Fruit fly (Drosophila melanogaster) whole organism, embryonic: ENCODE results near the gene CG31174.

ENCODE experiments used
- CG10959 ChIP-seq: fragments of 200-800 bp; sonication (Bioruptor generic); IDR thresholded peaks from 2 replicates; pipeline ENCODE4 v1.3.6; 2022; ENCODE audit warnings: missing biosample characterization, missing genetic modification characterization
- CG11398 ChIP-seq: fragments of 200-800 bp; sonication (Bioruptor generic); optimal IDR thresholded peaks from 2 replicates; lab custom pipeline; 2016; ENCODE audit warnings: missing biosample characterization, missing genetic modification characterization
- CG12236 ChIP-seq: fragments of 200-800 bp; sonication (Bioruptor generic); optimal IDR thresholded peaks from 2 replicates; lab custom pipeline; 2016; ENCODE audit warnings: missing biosample characterization, missing genetic modification characterization
- CG12744 ChIP-seq: fragments of 200-800 bp; sonication (Bioruptor generic); optimal IDR thresholded peaks from 2 replicates; lab custom pipeline; 2016; ENCODE audit warnings: missing biosample characterization, missing genetic modification characterization
- CG15269 ChIP-seq: fragments of 200-800 bp; sonication (Bioruptor generic); optimal IDR thresholded peaks from 2 replicates; lab custom pipeline; 2018; ENCODE audit warnings: missing biosample characterization, mild to moderate bottlenecking, missing genetic modification characterization, moderate library complexity
- CG15479 ChIP-seq: fragments of 200-800 bp; sonication (Bioruptor generic); optimal IDR thresholded peaks from 3 replicates; lab custom pipeline; 2019; ENCODE audit warnings: missing biosample characterization, mild to moderate bottlenecking, missing genetic modification characterization, moderate library complexity
- CG1603 ChIP-seq: fragments of 200-800 bp; sonication (Bioruptor generic); optimal IDR thresholded peaks from 2 replicates; lab custom pipeline; 2019; ENCODE audit warnings: missing biosample characterization, mild to moderate bottlenecking, missing genetic modification characterization, moderate library complexity
- CG16815 ChIP-seq: fragments of 200-800 bp; sonication (Bioruptor generic); optimal IDR thresholded peaks from 3 replicates; lab custom pipeline; 2017; ENCODE audit warnings: missing biosample characterization, mild to moderate bottlenecking, missing genetic modification characterization
- CG17186 ChIP-seq: fragments of 200-800 bp; sonication (Bioruptor generic); optimal IDR thresholded peaks from 3 replicates; lab custom pipeline; 2017; ENCODE audit warnings: missing biosample characterization, missing genetic modification reagents, missing genetic modification characterization
- CG17359 ChIP-seq: fragments of 200-800 bp; sonication (Bioruptor generic); optimal IDR thresholded peaks from 3 replicates; lab custom pipeline; 2018; ENCODE audit warnings: missing biosample characterization, mild to moderate bottlenecking, missing genetic modification characterization, moderate library complexity
- CG17361 ChIP-seq: fragments of 200-800 bp; sonication (Bioruptor generic); IDR thresholded peaks from 3 replicates; pipeline ENCODE4 v1.3.6; 2022; ENCODE audit warnings: missing biosample characterization, missing genetic modification characterization
- CG1792 ChIP-seq: fragments of 200-800 bp; sonication (Bioruptor generic); optimal IDR thresholded peaks from 2 replicates; lab custom pipeline; 2016; ENCODE audit warnings: missing biosample characterization, missing genetic modification characterization
- CG34376 ChIP-seq: fragments of 200-800 bp; sonication (Bioruptor generic); optimal IDR thresholded peaks from 2 replicates; lab custom pipeline; 2018; ENCODE audit warnings: missing biosample characterization, mild to moderate bottlenecking, missing genetic modification characterization
- CG34422 ChIP-seq: fragments of 200-800 bp; sonication (Bioruptor generic); IDR thresholded peaks from 3 replicates; pipeline ENCODE4 v1.3.6; 2022; ENCODE audit warnings: missing biosample characterization, missing genetic modification characterization
- CG42726 ChIP-seq: fragments of 200-800 bp; sonication (Bioruptor generic); IDR thresholded peaks from 2 replicates; pipeline ENCODE4 v1.3.6; 2022; ENCODE audit warnings: missing biosample characterization, missing genetic modification characterization; ENCODE audit not compliant: partially characterized antibody
- CG4707 ChIP-seq: fragments of 200-800 bp; sonication (Bioruptor generic); optimal IDR thresholded peaks from 2 replicates; lab custom pipeline; 2018; ENCODE audit warnings: missing biosample characterization, mild to moderate bottlenecking, missing genetic modification characterization, moderate library complexity
- CG4854 ChIP-seq: fragments of 200-800 bp; sonication (Bioruptor generic); optimal IDR thresholded peaks from 2 replicates; lab custom pipeline; 2016; ENCODE audit warnings: missing biosample characterization, missing genetic modification characterization, inconsistent platforms
- CG5180 ChIP-seq: fragments of 200-800 bp; sonication (Bioruptor generic); optimal IDR thresholded peaks from 3 replicates; lab custom pipeline; 2017; ENCODE audit warnings: missing biosample characterization, missing genetic modification characterization, mild to moderate bottlenecking, moderate library complexity, missing genetic modification reagents
- CG7839 ChIP-seq: fragments of 200-800 bp; sonication (Bioruptor generic); optimal IDR thresholded peaks from 3 replicates; lab custom pipeline; 2018; ENCODE audit warnings: missing biosample characterization, mild to moderate bottlenecking, missing genetic modification characterization, moderate library complexity
- CG8359 ChIP-seq: fragments of 200-800 bp; sonication (Bioruptor generic); optimal IDR thresholded peaks from 2 replicates; lab custom pipeline; 2017; ENCODE audit warnings: missing biosample characterization, mild to moderate bottlenecking, missing genetic modification characterization, borderline replicate concordance
- CG9437 ChIP-seq: fragments of 200-800 bp; sonication (Bioruptor generic); optimal IDR thresholded peaks from 2 replicates; lab custom pipeline; 2018; ENCODE audit warnings: missing biosample characterization, mild to moderate bottlenecking, missing genetic modification characterization
- Camta ChIP-seq: fragments of 200-800 bp; sonication (Bioruptor generic); optimal IDR thresholded peaks from 2 replicates; lab custom pipeline; 2016; ENCODE audit warnings: missing biosample characterization, missing genetic modification characterization
- CrebB ChIP-seq: fragments of 200-800 bp; sonication (Bioruptor generic); optimal IDR thresholded peaks from 3 replicates; lab custom pipeline; 2018; ENCODE audit warnings: missing biosample characterization, mild to moderate bottlenecking, missing genetic modification characterization
- D19A ChIP-seq: fragments of 200-800 bp; optimal IDR thresholded peaks from 3 replicates; lab custom pipeline; 2019; ENCODE audit warnings: missing biosample characterization, mild to moderate bottlenecking, missing genetic modification characterization, moderate library complexity
- Drgx ChIP-seq: fragments of 200-800 bp; sonication (Bioruptor generic); IDR thresholded peaks from 2 replicates; pipeline ENCODE4 v1.3.6; 2022; ENCODE audit warnings: missing biosample characterization, missing genetic modification characterization
- Fer2 ChIP-seq: fragments of 200-800 bp; sonication (Bioruptor generic); optimal IDR thresholded peaks from 2 replicates; lab custom pipeline; 2018; ENCODE audit warnings: missing biosample characterization, mild to moderate bottlenecking, missing genetic modification characterization, moderate library complexity
- HLH4C ChIP-seq: fragments of 200-800 bp; sonication (Bioruptor generic); IDR thresholded peaks from 3 replicates; pipeline ENCODE4 v1.3.6; 2022; ENCODE audit warnings: missing biosample characterization, missing genetic modification characterization; ENCODE audit not compliant: partially characterized antibody
- Jarid2 ChIP-seq: fragments of 200-800 bp; sonication (Bioruptor generic); optimal IDR thresholded peaks from 3 replicates; lab custom pipeline; 2017; ENCODE audit warnings: mild to moderate bottlenecking, missing biosample characterization, missing genetic modification reagents, missing genetic modification characterization
- Nf-YA ChIP-seq: fragments of 200-800 bp; sonication (Bioruptor generic); IDR thresholded peaks from 2 replicates; pipeline ENCODE4 v1.3.6; 2022; ENCODE audit warnings: missing biosample characterization, missing genetic modification characterization
- Sin3A ChIP-seq: fragments of >200 bp; optimal IDR thresholded peaks from 2 replicates; lab custom pipeline; 2018
- Sry-δ ChIP-seq: fragments of 200-800 bp; sonication (Bioruptor generic); optimal IDR thresholded peaks from 2 replicates; lab custom pipeline; 2016; ENCODE audit warnings: missing biosample characterization, missing genetic modification characterization
- amos ChIP-seq: fragments of 200-800 bp; sonication (Bioruptor generic); IDR thresholded peaks from 2 replicates; pipeline ENCODE4 v1.3.6; 2022; ENCODE audit warnings: missing biosample characterization, missing genetic modification characterization; ENCODE audit not compliant: partially characterized antibody
- bab2 ChIP-seq: fragments of 200-800 bp; sonication (Bioruptor generic); optimal IDR thresholded peaks from 2 replicates; lab custom pipeline; 2016; ENCODE audit warnings: missing biosample characterization, missing genetic modification characterization
- bowl ChIP-seq: fragments of 200-800 bp; sonication (Bioruptor generic); IDR thresholded peaks from 2 replicates; pipeline ENCODE4 v1.3.6; 2022; ENCODE audit warnings: missing biosample characterization, missing genetic modification characterization
- bsh ChIP-seq, 2 experiments: fragments of 200-800 bp; sonication (Bioruptor generic); optimal IDR thresholded peaks; 2 replicates each; lab custom pipeline; 2017 to 2018; ENCODE audit warnings: mild to moderate bottlenecking in 2 of 2, missing biosample characterization in 2 of 2, missing genetic modification characterization in 2 of 2, moderate library complexity in 1 of 2
- cg ChIP-seq: fragments of 200-800 bp; sonication (Bioruptor generic); optimal IDR thresholded peaks from 3 replicates; lab custom pipeline; 2019; ENCODE audit warnings: missing biosample characterization, mild to moderate bottlenecking, missing genetic modification characterization, moderate library complexity
- chinmo ChIP-seq: fragments of 200-800 bp; sonication (Bioruptor generic); IDR thresholded peaks from 4 replicates; pipeline ENCODE4 v1.3.6; 2022; ENCODE audit warnings: missing biosample characterization, missing genetic modification characterization; ENCODE audit not compliant: partially characterized antibody
- crol ChIP-seq: fragments of 200-800 bp; sonication (Bioruptor generic); IDR thresholded peaks from 2 replicates; pipeline ENCODE4 v1.3.6; 2022; ENCODE audit warnings: missing biosample characterization, missing genetic modification characterization
- dati ChIP-seq: fragments of 200-800 bp; sonication (Bioruptor generic); IDR thresholded peaks from 2 replicates; pipeline ENCODE4 v1.3.6; 2022; ENCODE audit warnings: missing biosample characterization, missing genetic modification characterization
- dm ChIP-seq: fragments of 200-800 bp; sonication (Bioruptor generic); optimal IDR thresholded peaks from 3 replicates; lab custom pipeline; 2016; ENCODE audit warnings: missing biosample characterization, missing genetic modification characterization
- dmrt11E ChIP-seq: fragments of 200-800 bp; sonication (Bioruptor generic); optimal IDR thresholded peaks from 3 replicates; lab custom pipeline; 2018; ENCODE audit warnings: missing biosample characterization, mild to moderate bottlenecking, missing genetic modification characterization, moderate library complexity
- eyg ChIP-seq: fragments of 200-800 bp; sonication (Bioruptor generic); optimal IDR thresholded peaks from 3 replicates; lab custom pipeline; 2016; ENCODE audit warnings: missing biosample characterization, missing genetic modification characterization
- fd102C ChIP-seq: fragments of 200-800 bp; sonication (Bioruptor generic); optimal IDR thresholded peaks from 2 replicates; lab custom pipeline; 2018; ENCODE audit warnings: missing biosample characterization, mild to moderate bottlenecking, missing genetic modification characterization, moderate library complexity
- gcm ChIP-seq: fragments of 200-800 bp; sonication (Bioruptor generic); optimal IDR thresholded peaks from 2 replicates; lab custom pipeline; 2019; ENCODE audit warnings: missing biosample characterization, mild to moderate bottlenecking, missing genetic modification characterization, moderate library complexity
- h ChIP-seq: fragments of >200 bp; optimal IDR thresholded peaks from 2 replicates; lab custom pipeline; 2017
- mam ChIP-seq: fragments of 200-800 bp; sonication (Bioruptor generic); optimal IDR thresholded peaks from 3 replicates; lab custom pipeline; 2016; ENCODE audit warnings: missing biosample characterization, missing genetic modification characterization
- peb ChIP-seq: fragments of 200-800 bp; sonication (Bioruptor generic); IDR thresholded peaks from 2 replicates; pipeline ENCODE4 v1.3.6; 2022; ENCODE audit warnings: missing biosample characterization, missing genetic modification characterization
- sens-2 ChIP-seq: fragments of 200-800 bp; sonication (Bioruptor generic); IDR thresholded peaks from 2 replicates; pipeline ENCODE4 v1.3.6; 2022; ENCODE audit warnings: missing biosample characterization, missing genetic modification characterization
- ttk ChIP-seq: fragments of 200-800 bp; sonication (Bioruptor generic); IDR thresholded peaks from 2 replicates; pipeline ENCODE4 v2.1.2; 2022; ENCODE audit warnings: missing biosample characterization, missing genetic modification characterization
- unc-4 ChIP-seq: fragments of 200-800 bp; sonication (Bioruptor generic); IDR thresholded peaks from 2 replicates; pipeline ENCODE4 v1.3.6; 2022; ENCODE audit warnings: missing biosample characterization, missing genetic modification characterization; ENCODE audit not compliant: partially characterized antibody
- zen ChIP-seq: fragments of 200-800 bp; sonication (Bioruptor generic); optimal IDR thresholded peaks from 3 replicates; lab custom pipeline; 2018; ENCODE audit warnings: missing biosample characterization, mild to moderate bottlenecking, missing genetic modification characterization, moderate library complexity

Gene CG31174

DNA sequence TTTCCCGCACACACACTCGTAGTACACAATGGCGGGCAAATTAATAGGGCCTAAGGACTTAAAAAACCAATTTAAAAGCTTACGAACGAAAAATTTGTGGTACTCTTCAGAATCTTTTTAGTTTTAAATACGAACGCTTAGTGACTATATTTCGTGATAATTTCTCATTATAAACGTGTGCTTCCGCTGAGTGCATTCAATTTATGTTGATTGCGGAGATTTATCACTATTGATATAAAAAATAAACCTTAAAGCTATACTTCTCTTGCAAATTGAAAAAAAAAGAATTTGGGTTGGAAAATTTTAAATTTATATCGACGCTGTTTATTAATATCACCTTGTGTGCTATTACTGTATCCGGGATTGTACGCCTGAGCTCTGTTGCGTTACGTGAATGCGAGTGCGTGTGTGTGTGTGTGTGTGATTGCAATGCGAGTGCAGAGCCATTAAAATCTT is 20.3 kb downstream of the CG31174 start (continued):
- peak; percentile 61 for TF ChIP-seq CG8359
- TF ChIP-seq gcm (GFP tag; lab: Kevin White, UChicago): peak; percentile 67
- peak; percentile 82 for TF ChIP-seq dmrt11E (tag; lab: Kevin White, UChicago)
- TF ChIP-seq chinmo: no peak
- TF ChIP-seq CG16815: peak; percentile 63
- TF ChIP-seq zen (tag; lab: Kevin White, UChicago): peak; percentile 82
- peak; percentile 44; the same call in 2 of the 3 replicates for TF ChIP-seq CG34422 (GFP tag; lab: Robert Waterston, UW)
- TF ChIP-seq Sry-δ (GFP tag; lab: Kevin White, UChicago): peak; percentile 33
- no peak for TF ChIP-seq cg (GFP tag; lab: Kevin White, UChicago)
- TF ChIP-seq CG34376 (GFP tag; lab: Kevin White, UChicago): no peak
- TF ChIP-seq CrebB: no peak
- no peak for TF ChIP-seq Sin3A (lab: Kevin White, UChicago)
- TF ChIP-seq crol (GFP tag; lab: Robert Waterston, UW): no peak
- no peak for TF ChIP-seq unc-4 (GFP tag; lab: Robert Waterston, UW)
- peak; percentile 57 for TF ChIP-seq Camta (GFP tag; lab: Kevin White, UChicago)
- TF ChIP-seq CG7839 (tag; lab: Kevin White, UChicago): peak; percentile 86
- TF ChIP-seq CG12744 (GFP tag; lab: Kevin White, UChicago): peak; percentile 28
- TF ChIP-seq HLH4C (GFP tag; lab: Robert Waterston, UW): no peak
- TF ChIP-seq sens-2 (GFP tag; lab: Robert Waterston, UW): no peak
- TF ChIP-seq CG9437: peak; percentile 79
- TF ChIP-seq CG15479 (GFP tag; lab: Kevin White, UChicago): peak; percentile 59
- no peak for TF ChIP-seq h (lab: Kevin White, UChicago)
- peak; percentile 52 for TF ChIP-seq bab2 (GFP tag; lab: Kevin White, UChicago)
- peak; percentile 58 for TF ChIP-seq CG10959 (GFP tag; lab: Robert Waterston, UW)
- TF ChIP-seq CG17186 (GFP tag; lab: Kevin White, UChicago): no peak
- TF ChIP-seq Fer2 (tag; lab: Kevin White, UChicago): no peak
- no peak for TF ChIP-seq CG4707
- TF ChIP-seq peb (GFP tag; lab: Robert Waterston, UW): no peak
- no peak for TF ChIP-seq dati (GFP tag; lab: Robert Waterston, UW)
- peak; percentile 89 for TF ChIP-seq Drgx (GFP tag; lab: Robert Waterston, UW)
- 0 out of 2 replicates have a peak, but pooled peaks have one; percentile 56 for TF ChIP-seq ttk
- TF ChIP-seq D19A (tag; lab: Kevin White, UChicago): peak; percentile 78
- peak; percentile 86 for TF ChIP-seq CG17361 (GFP tag; lab: Robert Waterston, UW)
- no peak for TF ChIP-seq amos
- TF ChIP-seq bsh (GFP tag; optimal IDR thresholded peaks at IDR 0.05; lab: Kevin White, UChicago): peak; percentile 60 to 88
- peak; percentile 19 for TF ChIP-seq CG12236
- TF ChIP-seq CG42726 (GFP tag; lab: Robert Waterston, UW): no peak
- TF ChIP-seq CG1792: no peak
- no peak for TF ChIP-seq dm (GFP tag; lab: Kevin White, UChicago)
- peak; percentile 26 for TF ChIP-seq CG4854 (GFP tag; lab: Kevin White, UChicago)
- peak; percentile 17 for TF ChIP-seq Jarid2 (GFP tag; lab: Kevin White, UChicago)
- TF ChIP-seq mam (GFP tag; lab: Kevin White, UChicago): peak; percentile 42
- peak; percentile 27 for TF ChIP-seq eyg (GFP tag; lab: Kevin White, UChicago)
- TF ChIP-seq CG5180 (GFP tag; lab: Kevin White, UChicago): peak; percentile 60
- peak; percentile 7 for TF ChIP-seq CG11398 (GFP tag; lab: Kevin White, UChicago)
- peak; percentile 61 for TF ChIP-seq CG15269 (tag; lab: Kevin White, UChicago)
- no peak for TF ChIP-seq bowl
- peak; percentile 11 for TF ChIP-seq CG1603 (tag; lab: Kevin White, UChicago)
- TF ChIP-seq fd102C: peak; percentile 12
- TF ChIP-seq Nf-YA (GFP tag; lab: Robert Waterston, UW): no peak
- peak; percentile 67 for TF ChIP-seq CG17359 (tag; lab: Kevin White, UChicago)
